Fruit fly (Drosophila melanogaster): ENCODE measurements around the gene tal-2A.

tal-2A gene

dm6 chr3R:13804971-13805603 is 7.8 kb upstream of the tal-2A start (continued):
- TF ChIP-seq crol (GFP tag; IDR thresholded peaks at IDR 0.05) (peak; percentile 98), CG10543 (GFP tag; optimal IDR thresholded peaks at IDR 0.05) (peak; percentile 50)

DNA sequence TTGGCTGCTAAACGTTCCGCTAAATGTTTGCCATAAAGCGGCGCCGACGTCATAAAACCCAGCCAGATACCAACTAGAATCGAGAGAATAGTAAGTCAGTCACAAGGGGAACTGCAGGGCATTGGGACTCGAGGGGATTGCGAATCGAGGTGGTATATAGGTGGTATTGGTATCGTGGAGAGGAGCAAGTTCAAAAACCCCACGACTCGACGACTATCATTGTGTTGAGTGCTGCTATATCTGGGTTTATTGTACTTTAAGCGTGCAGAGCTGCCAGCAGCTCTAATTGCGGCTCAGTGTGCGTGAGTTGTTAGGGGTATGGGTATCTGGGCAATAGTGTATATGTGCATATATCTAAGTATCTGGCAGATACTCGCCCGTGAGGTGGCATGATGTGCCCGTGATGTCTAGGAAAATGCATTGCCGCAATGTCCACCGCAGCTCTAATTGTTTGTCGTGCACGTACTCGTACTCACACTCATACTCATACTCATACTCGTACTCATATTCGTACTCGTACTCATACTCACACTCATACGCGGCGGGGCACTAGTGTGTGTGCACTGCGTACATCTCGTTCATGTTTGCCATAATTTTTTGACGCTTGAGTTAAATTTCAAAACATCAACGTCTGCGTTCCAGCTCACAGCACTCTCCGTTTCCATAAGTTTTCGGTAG is 6.7 kb upstream of the tal-2A start:
- TF ChIP-seq z (GFP tag; IDR thresholded peaks at IDR 0.05) (peak; percentile 87), seq (GFP tag; IDR thresholded peaks at IDR 0.05) (0 out of 2 replicates have a peak, but pooled peaks have one; percentile 8), cg (GFP tag; optimal IDR thresholded peaks at IDR 0.05) (peak; percentile 61), ems (GFP tag; optimal IDR thresholded peaks at IDR 0.05) (no peak), CG13894 (tag; optimal IDR thresholded peaks at IDR 0.05) (peak; percentile 53), Med (GFP tag) (peak; percentile 47)

dm6 chr3R:13806710-13807093 is 6.2 kb upstream of the tal-2A start:
- TF ChIP-seq en (GFP tag; optimal IDR thresholded peaks at IDR 0.05) = no peak
- no peak for TF ChIP-seq Hmx (GFP tag; optimal IDR thresholded peaks at IDR 0.05)
- no peak for TF ChIP-seq Fer1 (GFP tag; optimal IDR thresholded peaks at IDR 0.05)
- TF ChIP-seq Sry-β (GFP tag; optimal IDR thresholded peaks at IDR 0.05) = no peak
- TF ChIP-seq lmd (GFP tag; IDR thresholded peaks at IDR 0.05) = no peak
- peak; percentile 7 for TF ChIP-seq phol (tag; optimal IDR thresholded peaks at IDR 0.05)
- TF ChIP-seq CG30403 (GFP tag; optimal IDR thresholded peaks at IDR 0.05) = peak; percentile 5
- no peak for TF ChIP-seq CG17328 (GFP tag; IDR thresholded peaks at IDR 0.05)
- TF ChIP-seq Xrp1 (GFP tag; IDR thresholded peaks at IDR 0.05) = peak; percentile 11; the same call in 1 of the 2 replicates
- peak; percentile 16 for TF ChIP-seq Sox100B (GFP tag; optimal IDR thresholded peaks at IDR 0.05)
- no peak for TF ChIP-seq Chrac-16 (GFP tag; optimal IDR thresholded peaks at IDR 0.05)
- TF ChIP-seq bab2 (GFP tag; optimal IDR thresholded peaks at IDR 0.05) = no peak
- no peak for TF ChIP-seq Fer3 (tag; optimal IDR thresholded peaks at IDR 0.05)
- 0 out of 3 replicates have a peak, but pooled peaks have one; percentile 23 for TF ChIP-seq CG17361 (GFP tag; IDR thresholded peaks at IDR 0.05)
- no peak for TF ChIP-seq TFAM (GFP tag; optimal IDR thresholded peaks at IDR 0.05)
- TF ChIP-seq CG12769 (tag; optimal IDR thresholded peaks at IDR 0.05) = no peak
- TF ChIP-seq sim (GFP tag; IDR thresholded peaks at IDR 0.05) = no peak
- TF ChIP-seq CG13624 (GFP tag; optimal IDR thresholded peaks at IDR 0.05) = no peak
- TF ChIP-seq Gsc (GFP tag; IDR thresholded peaks at IDR 0.05) = no peak
- no peak for TF ChIP-seq dmrt11E (tag; optimal IDR thresholded peaks at IDR 0.05)
- no peak for TF ChIP-seq al (GFP tag; IDR thresholded peaks at IDR 0.05)
- no peak for TF ChIP-seq CG13287 (GFP tag; IDR thresholded peaks at IDR 0.05; ENCODE audit: partially characterized antibody)
- TF ChIP-seq CG18262 (tag; optimal IDR thresholded peaks at IDR 0.05) = peak; percentile 12
- TF ChIP-seq row (GFP tag; IDR thresholded peaks at IDR 0.05) = 0 out of 3 replicates have a peak, but pooled peaks have one; percentile 17
- no peak for TF ChIP-seq wor (GFP tag; IDR thresholded peaks at IDR 0.05)
- TF ChIP-seq CG11696 (GFP tag; IDR thresholded peaks at IDR 0.05) = no peak
- no peak for TF ChIP-seq mam (GFP tag; optimal IDR thresholded peaks at IDR 0.05)
- TF ChIP-seq dpn (GFP tag; optimal IDR thresholded peaks at IDR 0.05) = no peak
- TF ChIP-seq CG15011 (GFP tag; optimal IDR thresholded peaks at IDR 0.05) = no peak
- no peak for TF ChIP-seq Nf-YA (GFP tag; IDR thresholded peaks at IDR 0.05)
- no peak for TF ChIP-seq Oli (tag; optimal IDR thresholded peaks at IDR 0.05)
- TF ChIP-seq Elba2 (GFP tag; optimal IDR thresholded peaks at IDR 0.05) = no peak
- no peak for TF ChIP-seq Awh (GFP tag; IDR thresholded peaks at IDR 0.05)
- no peak for TF ChIP-seq CG10565 (GFP tag; optimal IDR thresholded peaks at IDR 0.05)
- TF ChIP-seq CG11085 (GFP tag; IDR thresholded peaks at IDR 0.05) = no peak
- no peak for TF ChIP-seq Max (GFP tag; optimal IDR thresholded peaks at IDR 0.05)
- TF ChIP-seq stc (GFP tag; IDR thresholded peaks at IDR 0.05) = no peak
- TF ChIP-seq fd3F (GFP tag; optimal IDR thresholded peaks at IDR 0.05) = no peak
- no peak for TF ChIP-seq nerfin-2 (GFP tag; IDR thresholded peaks at IDR 0.05; ENCODE audit: partially characterized antibody)

Measured in whole organism, embryonic.